Fruit fly (Drosophila melanogaster) whole organism, embryonic: ENCODE results near the gene sick.

Experiments
- Asciz ChIP-seq: fragments of 200-800 bp; sonication (Bioruptor generic); optimal IDR thresholded peaks from 2 replicates; lab custom pipeline; 2017; ENCODE audit warnings: missing biosample characterization, mild to moderate bottlenecking, missing genetic modification characterization, missing genetic modification reagents
- Bdp1 ChIP-seq: fragments of 200-800 bp; sonication (Bioruptor generic); optimal IDR thresholded peaks from 3 replicates; lab custom pipeline; 2016; ENCODE audit warnings: missing biosample characterization, missing genetic modification characterization
- CG10543 ChIP-seq: fragments of 200-800 bp; sonication (Bioruptor generic); optimal IDR thresholded peaks from 3 replicates; lab custom pipeline; 2017; ENCODE audit warnings: missing biosample characterization, mild to moderate bottlenecking, missing genetic modification characterization, moderate library complexity
- CG11504 ChIP-seq: fragments of 200-800 bp; sonication (Bioruptor generic); optimal IDR thresholded peaks from 3 replicates; lab custom pipeline; 2019; ENCODE audit warnings: missing biosample characterization, mild to moderate bottlenecking, missing genetic modification characterization, moderate library complexity
- CG12219 ChIP-seq: fragments of 200-800 bp; sonication (Bioruptor generic); optimal IDR thresholded peaks from 3 replicates; lab custom pipeline; 2018; ENCODE audit warnings: missing biosample characterization, mild to moderate bottlenecking, missing genetic modification characterization
- CG12769 ChIP-seq: fragments of 200-800 bp; sonication (Bioruptor generic); optimal IDR thresholded peaks from 2 replicates; lab custom pipeline; 2019; ENCODE audit warnings: missing biosample characterization, mild to moderate bottlenecking, missing genetic modification characterization, moderate library complexity
- CG13424 ChIP-seq: fragments of 200-800 bp; sonication (Bioruptor generic); optimal IDR thresholded peaks from 2 replicates; lab custom pipeline; 2019; ENCODE audit warnings: missing biosample characterization, mild to moderate bottlenecking, missing genetic modification characterization, moderate library complexity
- CG15011 ChIP-seq: fragments of 200-800 bp; sonication (Bioruptor generic); optimal IDR thresholded peaks from 3 replicates; lab custom pipeline; 2018; ENCODE audit warnings: missing biosample characterization, mild to moderate bottlenecking, missing genetic modification characterization
- CG15696 ChIP-seq: fragments of 200-800 bp; sonication (Bioruptor generic); optimal IDR thresholded peaks from 2 replicates; lab custom pipeline; 2019; ENCODE audit warnings: missing biosample characterization, mild to moderate bottlenecking, missing genetic modification characterization, moderate library complexity
- CG1603 ChIP-seq: fragments of 200-800 bp; sonication (Bioruptor generic); optimal IDR thresholded peaks from 2 replicates; lab custom pipeline; 2019; ENCODE audit warnings: missing biosample characterization, mild to moderate bottlenecking, missing genetic modification characterization, moderate library complexity
- CG17186 ChIP-seq: fragments of 200-800 bp; sonication (Bioruptor generic); optimal IDR thresholded peaks from 3 replicates; lab custom pipeline; 2017; ENCODE audit warnings: missing biosample characterization, missing genetic modification reagents, missing genetic modification characterization
- CG18262 ChIP-seq: fragments of 200-800 bp; optimal IDR thresholded peaks from 3 replicates; lab custom pipeline; 2019; ENCODE audit warnings: missing biosample characterization, mild to moderate bottlenecking, missing genetic modification characterization, moderate library complexity
- CG18599 ChIP-seq: fragments of 200-800 bp; sonication (Bioruptor generic); optimal IDR thresholded peaks from 3 replicates; lab custom pipeline; 2017; ENCODE audit warnings: missing biosample characterization, missing genetic modification characterization, mild to moderate bottlenecking, moderate library complexity, missing genetic modification reagents
- CG2678 ChIP-seq: fragments of 200-800 bp; sonication (Bioruptor generic); optimal IDR thresholded peaks from 3 replicates; lab custom pipeline; 2019; ENCODE audit warnings: missing biosample characterization, mild to moderate bottlenecking, missing genetic modification characterization, moderate library complexity
- CG2712 ChIP-seq: fragments of 200-800 bp; optimal IDR thresholded peaks from 3 replicates; lab custom pipeline; 2019; ENCODE audit warnings: missing biosample characterization, mild to moderate bottlenecking, missing genetic modification characterization, moderate library complexity
- CG3065 ChIP-seq: fragments of 200-800 bp; sonication (Bioruptor generic); optimal IDR thresholded peaks from 2 replicates; lab custom pipeline; 2016; ENCODE audit warnings: missing biosample characterization, missing genetic modification characterization
- CG31441 ChIP-seq: fragments of 200-800 bp; sonication (Bioruptor generic); IDR thresholded peaks from 2 replicates; pipeline ENCODE4 v1.3.6; 2022; ENCODE audit warnings: missing biosample characterization, missing genetic modification characterization
- CG34224 ChIP-seq: fragments of 200-800 bp; sonication (Bioruptor generic); IDR thresholded peaks from 3 replicates; pipeline ENCODE4 v1.3.6; 2022; ENCODE audit warnings: missing biosample characterization, missing genetic modification characterization; ENCODE audit not compliant: partially characterized antibody
- CG3847 ChIP-seq: fragments of 200-800 bp; sonication (Bioruptor generic); IDR thresholded peaks from 2 replicates; pipeline ENCODE4 v1.3.6; 2022; ENCODE audit warnings: missing biosample characterization, missing genetic modification characterization
- CG4424 ChIP-seq: fragments of 200-800 bp; sonication (Bioruptor generic); optimal IDR thresholded peaks from 3 replicates; lab custom pipeline; 2016; ENCODE audit warnings: missing biosample characterization, missing genetic modification characterization
- CG7556 ChIP-seq: fragments of 200-800 bp; sonication (Bioruptor generic); optimal IDR thresholded peaks from 2 replicates; lab custom pipeline; 2017; ENCODE audit warnings: missing biosample characterization, mild to moderate bottlenecking, missing genetic modification characterization
- CG8924 ChIP-seq: fragments of 200-800 bp; optimal IDR thresholded peaks from 3 replicates; lab custom pipeline; 2019; ENCODE audit warnings: missing biosample characterization, mild to moderate bottlenecking, missing genetic modification characterization, moderate library complexity
- Dref ChIP-seq: fragments of 200-800 bp; sonication (Bioruptor generic); IDR thresholded peaks from 2 replicates; pipeline ENCODE4 v1.3.6; 2022; ENCODE audit warnings: missing biosample characterization, missing genetic modification characterization
- ERR ChIP-seq: fragments of 200-800 bp; sonication (Bioruptor generic); optimal IDR thresholded peaks from 2 replicates; lab custom pipeline; 2016; ENCODE audit warnings: missing biosample characterization, missing genetic modification characterization
- Ets97D ChIP-seq: fragments of 200-800 bp; sonication (Bioruptor generic); optimal IDR thresholded peaks from 3 replicates; lab custom pipeline; 2016; ENCODE audit warnings: missing biosample characterization, missing genetic modification characterization
- HmgZ ChIP-seq: fragments of 200-800 bp; sonication (Bioruptor generic); optimal IDR thresholded peaks from 2 replicates; lab custom pipeline; 2018; ENCODE audit warnings: missing biosample characterization, mild to moderate bottlenecking, missing genetic modification characterization
- Hsf ChIP-seq: fragments of 200-800 bp; sonication (Bioruptor generic); optimal IDR thresholded peaks from 3 replicates; lab custom pipeline; 2016; ENCODE audit warnings: missing biosample characterization, missing genetic modification characterization
- PHDP ChIP-seq: fragments of 200-800 bp; sonication (Bioruptor generic); optimal IDR thresholded peaks from 3 replicates; lab custom pipeline; 2018; ENCODE audit warnings: missing biosample characterization, mild to moderate bottlenecking, missing genetic modification characterization, moderate library complexity
- Ptx1 ChIP-seq: fragments of 200-800 bp; sonication (Bioruptor generic); IDR thresholded peaks from 2 replicates; pipeline ENCODE4 v1.3.6; 2022; ENCODE audit warnings: missing biosample characterization, missing genetic modification characterization
- Sin3A ChIP-seq: fragments of >200 bp; optimal IDR thresholded peaks from 2 replicates; lab custom pipeline; 2018
- Ssrp ChIP-seq: fragments of 200-800 bp; sonication (Bioruptor generic); optimal IDR thresholded peaks from 2 replicates; lab custom pipeline; 2018; ENCODE audit warnings: missing biosample characterization, mild to moderate bottlenecking, missing genetic modification characterization, moderate library complexity
- Usf ChIP-seq: fragments of 200-800 bp; sonication (Bioruptor generic); optimal IDR thresholded peaks from 2 replicates; lab custom pipeline; 2017; ENCODE audit warnings: missing genotype, missing biosample characterization, missing genetic modification characterization
- Xrp1 ChIP-seq: fragments of 200-800 bp; sonication (Bioruptor generic); IDR thresholded peaks from 2 replicates; pipeline ENCODE4 v1.3.6; 2022; ENCODE audit warnings: missing biosample characterization, missing genetic modification characterization
- bigmax ChIP-seq: fragments of 200-800 bp; sonication (Bioruptor generic); optimal IDR thresholded peaks from 2 replicates; lab custom pipeline; 2018; ENCODE audit warnings: missing biosample characterization, mild to moderate bottlenecking, missing genetic modification characterization
- btn ChIP-seq: fragments of 200-800 bp; sonication (Bioruptor generic); optimal IDR thresholded peaks from 2 replicates; lab custom pipeline; 2016; ENCODE audit warnings: missing biosample characterization, missing genetic modification characterization
- ci ChIP-seq: fragments of 200-800 bp; sonication (Bioruptor generic); IDR thresholded peaks from 3 replicates; pipeline ENCODE4 v1.3.6; 2022; ENCODE audit warnings: missing biosample characterization, missing genetic modification characterization
- crc ChIP-seq: fragments of 200-800 bp; sonication (Bioruptor generic); optimal IDR thresholded peaks from 2 replicates; lab custom pipeline; 2016; ENCODE audit warnings: missing biosample characterization, missing genetic modification characterization
- danr ChIP-seq: fragments of 200-800 bp; sonication (Bioruptor generic); IDR thresholded peaks from 2 replicates; pipeline ENCODE4 v1.3.6; 2022; ENCODE audit warnings: missing biosample characterization, missing genetic modification characterization
- fd96Cb ChIP-seq: fragments of 200-800 bp; sonication (Bioruptor generic); optimal IDR thresholded peaks from 2 replicates; lab custom pipeline; 2018; ENCODE audit warnings: missing biosample characterization, mild to moderate bottlenecking, missing genetic modification characterization, moderate library complexity
- gem ChIP-seq: fragments of 200-800 bp; sonication (Bioruptor generic); optimal IDR thresholded peaks from 2 replicates; lab custom pipeline; 2019; ENCODE audit warnings: missing biosample characterization, mild to moderate bottlenecking, missing genetic modification characterization, moderate library complexity
- grn ChIP-seq: fragments of 200-800 bp; sonication (Bioruptor generic); optimal IDR thresholded peaks from 3 replicates; lab custom pipeline; 2017; ENCODE audit warnings: missing biosample characterization, missing genetic modification characterization
- hb ChIP-seq: fragments of 200-800 bp; sonication (Bioruptor generic); IDR thresholded peaks from 3 replicates; pipeline ENCODE4 v1.3.6; 2022; ENCODE audit warnings: missing biosample characterization, missing genetic modification characterization; ENCODE audit not compliant: partially characterized antibody
- phol ChIP-seq: fragments of 200-800 bp; sonication (Bioruptor generic); optimal IDR thresholded peaks from 3 replicates; lab custom pipeline; 2018; ENCODE audit warnings: missing biosample characterization, mild to moderate bottlenecking, missing genetic modification characterization, moderate library complexity
- prd ChIP-seq, 3 experiments: fragments of >200 bp in 2 of 3; fragments of 200-800 bp in 1 of 3; sonication (Bioruptor generic) in 1 of 3; optimal IDR thresholded peaks in 2 of 3; IDR thresholded peaks in 1 of 3; 2 replicates in 2 of 3; 3 replicates in 1 of 3; pipeline versions ENCODE4 v1.3.6 to Lab custom; 2017 to 2022; ENCODE audit warnings: missing biosample characterization in 1 of 3, missing genetic modification characterization in 1 of 3
- pzg ChIP-seq: fragments of 200-800 bp; sonication (Bioruptor generic); optimal IDR thresholded peaks from 3 replicates; lab custom pipeline; 2018; ENCODE audit warnings: missing biosample characterization, mild to moderate bottlenecking, missing genetic modification characterization, moderate library complexity
- row ChIP-seq: fragments of 200-800 bp; sonication (Bioruptor generic); IDR thresholded peaks from 3 replicates; pipeline ENCODE4 v1.3.6; 2022; ENCODE audit warnings: missing biosample characterization, missing genetic modification characterization
- sc ChIP-seq, 3 experiments: fragments of >200 bp in 2 of 3; fragments of 200-800 bp in 1 of 3; sonication (Bioruptor generic) in 1 of 3; optimal IDR thresholded peaks; 2 replicates in 2 of 3; 3 replicates in 1 of 3; lab custom pipeline; 2017; ENCODE audit warnings: mild to moderate bottlenecking in 1 of 3, missing biosample characterization in 1 of 3, missing genetic modification characterization in 1 of 3, missing genetic modification reagents in 1 of 3
- scrt ChIP-seq: fragments of 200-800 bp; sonication (Bioruptor generic); optimal IDR thresholded peaks from 2 replicates; lab custom pipeline; 2018; ENCODE audit warnings: missing biosample characterization, mild to moderate bottlenecking, missing genetic modification characterization, moderate library complexity
- tgo ChIP-seq: fragments of 200-800 bp; sonication (Bioruptor generic); IDR thresholded peaks from 3 replicates; pipeline ENCODE4 v1.3.6; 2022; ENCODE audit warnings: missing biosample characterization, missing genetic modification characterization
- unpg ChIP-seq: fragments of 200-800 bp; sonication (Bioruptor generic); optimal IDR thresholded peaks from 3 replicates; lab custom pipeline; 2018; ENCODE audit warnings: missing biosample characterization, mild to moderate bottlenecking, missing genetic modification characterization, moderate library complexity

Gene sick

DNA sequence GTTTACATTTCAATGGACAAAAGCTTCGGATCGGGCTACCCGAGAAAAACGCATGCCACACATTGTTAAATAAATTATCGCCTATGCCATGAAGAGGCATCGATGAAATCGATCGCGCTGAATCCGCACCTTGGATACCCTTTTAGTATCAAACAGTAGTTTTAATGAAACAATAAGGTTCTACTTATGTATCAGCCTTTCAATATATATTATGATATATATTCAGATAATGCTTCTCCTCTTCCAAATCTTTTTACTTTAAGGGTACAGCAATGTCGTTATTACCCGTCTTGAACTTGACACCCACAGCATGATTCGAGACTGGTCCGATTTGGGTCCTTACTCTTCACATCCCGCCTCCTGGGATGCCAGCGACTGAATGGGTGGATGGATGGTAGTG is 3.8 kb downstream of the sick start (continued):
- TF ChIP-seq tgo (GFP tag; lab: Robert Waterston, UW): no peak
- peak; percentile 50 for TF ChIP-seq CG2712 (tag; lab: Kevin White, UChicago)
- no peak for TF ChIP-seq prd (optimal IDR thresholded peaks at IDR 0.05; lab: Kevin White, UChicago)
- TF ChIP-seq prd (GFP tag; IDR thresholded peaks at IDR 0.05; lab: Robert Waterston, UW): peak; percentile 18; the same call in 1 of the 3 replicates
- TF ChIP-seq HmgZ (tag; lab: Kevin White, UChicago): no peak
- TF ChIP-seq Dref (GFP tag; lab: Robert Waterston, UW): no peak
- peak; percentile 56 for TF ChIP-seq CG2678 (tag; lab: Kevin White, UChicago)
- TF ChIP-seq row (GFP tag; lab: Robert Waterston, UW): peak; percentile 58
- TF ChIP-seq phol (tag; lab: Kevin White, UChicago): peak; percentile 40
- TF ChIP-seq CG3065 (GFP tag; lab: Kevin White, UChicago): no peak
- peak; percentile 58 for TF ChIP-seq CG11504 (tag; lab: Kevin White, UChicago)
- no peak for TF ChIP-seq CG15696
- TF ChIP-seq CG3847 (GFP tag; lab: Robert Waterston, UW): no peak; the same call in 1 of the 2 replicates
- no peak for TF ChIP-seq Hsf (GFP tag; lab: Kevin White, UChicago)
- TF ChIP-seq Ets97D: no peak
- TF ChIP-seq grn (GFP tag; lab: Kevin White, UChicago): no peak
- TF ChIP-seq CG1603 (tag; lab: Kevin White, UChicago): peak; percentile 48
- no peak for TF ChIP-seq Bdp1 (GFP tag; lab: Kevin White, UChicago)
- peak; percentile 47 for TF ChIP-seq CG13424 (tag; lab: Kevin White, UChicago)
- TF ChIP-seq CG18599: peak; percentile 36
- TF ChIP-seq CG12219 (GFP tag; lab: Kevin White, UChicago): peak; percentile 18
- peak; percentile 15 for TF ChIP-seq CG12769
- no peak for TF ChIP-seq CG15011 (GFP tag; lab: Kevin White, UChicago)
- TF ChIP-seq ci (GFP tag; lab: Robert Waterston, UW): peak; percentile 53; the same call in 1 of the 3 replicates
- TF ChIP-seq CG10543 (GFP tag; lab: Kevin White, UChicago): no peak
- TF ChIP-seq Usf (GFP tag; lab: Kevin White, UChicago): no peak
- TF ChIP-seq fd96Cb (tag; lab: Kevin White, UChicago): peak; percentile 41
- peak; percentile 22 for TF ChIP-seq Ssrp (tag; lab: Kevin White, UChicago)
- TF ChIP-seq sc (optimal IDR thresholded peaks at IDR 0.05; lab: Kevin White, UChicago): no peak
- TF ChIP-seq sc (GFP tag; optimal IDR thresholded peaks at IDR 0.05; lab: Kevin White, UChicago): no peak
- TF ChIP-seq CG18262 (tag; lab: Kevin White, UChicago): peak; percentile 31
- TF ChIP-seq CG8924 (tag; lab: Kevin White, UChicago): peak; percentile 10
- TF ChIP-seq CG4424 (GFP tag; lab: Kevin White, UChicago): peak; percentile 11
- TF ChIP-seq unpg: peak; percentile 42
- no peak for TF ChIP-seq pzg (GFP tag; lab: Kevin White, UChicago)
- no peak for TF ChIP-seq scrt (GFP tag; lab: Kevin White, UChicago)
- TF ChIP-seq bigmax (GFP tag; lab: Kevin White, UChicago): no peak
- 0 out of 2 replicates have a peak, but pooled peaks have one; percentile 21 for TF ChIP-seq Ptx1 (GFP tag; lab: Robert Waterston, UW)
- TF ChIP-seq CG17186: no peak
- peak; percentile 56 for TF ChIP-seq Xrp1
- TF ChIP-seq CG31441 (GFP tag; lab: Robert Waterston, UW): peak; percentile 29; the same call in 1 of the 2 replicates
- TF ChIP-seq CG34224 (GFP tag; lab: Robert Waterston, UW): no peak
- no peak for TF ChIP-seq danr (GFP tag; lab: Robert Waterston, UW)
- no peak for TF ChIP-seq hb (GFP tag; lab: Robert Waterston, UW)
- TF ChIP-seq CG7556 (GFP tag; lab: Kevin White, UChicago): peak; percentile 30
- no peak for TF ChIP-seq Sin3A
- TF ChIP-seq ERR (GFP tag; lab: Kevin White, UChicago): no peak
- no peak for TF ChIP-seq btn (GFP tag; lab: Kevin White, UChicago)
- no peak for TF ChIP-seq crc
- peak; percentile 56 for TF ChIP-seq gem (tag; lab: Kevin White, UChicago)
- peak; percentile 21 for TF ChIP-seq PHDP (tag; lab: Kevin White, UChicago)
- no peak for TF ChIP-seq Asciz (GFP tag; lab: Kevin White, UChicago)
